Worm (Caenorhabditis elegans): ENCODE results near the gene tftc-5.

tftc-5 gene

ce11 chrIII:4049150-4049549 lies 27.2 kb downstream of the tftc-5 start:
- no peak for TF ChIP-seq unc-62 (GFP tag; optimal IDR thresholded peaks at IDR 0.05)

ce11 chrIII:4057894-4058293 lies 35.9 kb downstream of the tftc-5 start, which contains the start of gene rcq-5:
TSS of gene rcq-5 (minus strand) at chrIII:4057976.
- no peak for TF ChIP-seq unc-62 (GFP tag; optimal IDR thresholded peaks at IDR 0.05)

ce11 chrIII:4058643-4059042 lies 36.7 kb downstream of the tftc-5 start, which contains the start of gene his-69:
TSS of gene his-69 (minus strand) at chrIII:4058743.
- TF ChIP-seq unc-62 (GFP tag; optimal IDR thresholded peaks at IDR 0.05), result no peak

- TF ChIP-seq unc-62 (GFP tag; optimal IDR thresholded peaks at IDR 0.05), result no peak
These were observed 38.1 kb downstream of the tftc-5 start, which contains the start of gene his-70 for ce11 chrIII:4060019-4060418. TSS of gene his-70 (minus strand) at chrIII:4060119.

ce11 chrIII:4063724-4064123 lies 41.8 kb downstream of the tftc-5 start:
- TF ChIP-seq unc-62 (GFP tag; optimal IDR thresholded peaks at IDR 0.05), result no peak

- no peak for TF ChIP-seq unc-62 (GFP tag; optimal IDR thresholded peaks at IDR 0.05)
These were observed 44.4 kb downstream of the tftc-5 start, which contains the start of gene unc-79 for ce11 chrIII:4066333-4066732. TSS of gene unc-79 (plus strand) at chrIII:4066633.

ce11 chrIII:4068120-4068519 lies 46.2 kb downstream of the tftc-5 start:
- no peak for TF ChIP-seq unc-62 (GFP tag; optimal IDR thresholded peaks at IDR 0.05)

- no peak for TF ChIP-seq unc-62 (GFP tag; optimal IDR thresholded peaks at IDR 0.05)
These were observed 48.3 kb downstream of the tftc-5 start for ce11 chrIII:4070239-4070638.

Measured in whole organism, dauer.